Worm (Caenorhabditis elegans) whole organism, L4/young adult: ENCODE results near the gene ZC239.22.
"Not testable (repeated sequence)": the region's sequence is repeated elsewhere in the genome, so short reads cannot be mapped to it uniquely, and the experiment has no call there.

Experiments used
- W03F9.2 ChIP-seq: fragments of 150-350 bp; optimal IDR thresholded peaks from 2 replicates; lab custom pipeline; 2014; ENCODE audit warnings: missing biosample characterization, missing genetic modification characterization
- dao-5 ChIP-seq: sonication (generic microtip); optimal IDR thresholded peaks from 2 replicates; lab custom pipeline; 2016; ENCODE audit warnings: missing genotype, missing genetic modification characterization, moderate library complexity, missing compliant biosample characterization
- him-1 ChIP-seq: sonication (generic microtip); optimal IDR thresholded peaks from 2 replicates; lab custom pipeline; 2016; ENCODE audit warnings: missing genotype, missing genetic modification reagents, missing genetic modification characterization, missing compliant biosample characterization

ZC239.22 gene

ce11 chrII:3209251-3209650, 11.4 kb downstream of the ZC239.22 start, which contains the start of gene ZC239.6:
ZC239.6 (plus strand) TSS chrII:3209631.
- TF ChIP-seq W03F9.2 (no peak), him-1 (no peak), dao-5 (tag; lab: Kevin White, UChicago) (no peak)

ce11 chrII:3208679-3209078, 11.9 kb downstream of the ZC239.22 start, which contains the start of gene sdz-35:
sdz-35 (minus strand) TSS chrII:3208779.
- TF ChIP-seq dao-5 (tag; lab: Kevin White, UChicago) (no peak), W03F9.2 (no peak), him-1 (no peak)

ce11 chrII:3206423-3206989, 14.1 kb downstream of the ZC239.22 start, which contains the start of the genes ZC239.20 and ZC239.21:
ZC239.20 (minus strand) TSS chrII:3206523.
ZC239.21 (plus strand) TSS chrII:3206939.
- TF ChIP-seq W03F9.2: no peak
- TF ChIP-seq him-1: no peak
- TF ChIP-seq dao-5 (tag; lab: Kevin White, UChicago): no peak

- TF ChIP-seq dao-5 (tag; lab: Kevin White, UChicago) (no peak), W03F9.2 (no peak), him-1 (no peak)
These were observed 17.2 kb downstream of the ZC239.22 start, which contains the start of gene sri-50 for ce11 chrII:3203415-3203814. sri-50 (plus strand) TSS chrII:3203715.

- no peak for TF ChIP-seq dao-5 (tag; lab: Kevin White, UChicago)
- TF ChIP-seq W03F9.2: no peak
- TF ChIP-seq him-1: no peak
These were observed 18.1 kb downstream of the ZC239.22 start, which contains the start of gene sri-53 for ce11 chrII:3202519-3202918. sri-53 (minus strand) TSS chrII:3202619.

- TF ChIP-seq him-1; dao-5 (tag; lab: Kevin White, UChicago); W03F9.2: not testable (repeated sequence)
These were observed 19.4 kb downstream of the ZC239.22 start, which contains the start of gene sri-48 for ce11 chrII:3201242-3201641. sri-48 (minus strand) TSS chrII:3201342.

- no peak for TF ChIP-seq W03F9.2
- no peak for TF ChIP-seq dao-5 (tag; lab: Kevin White, UChicago)
- no peak for TF ChIP-seq him-1
These were observed 21.6 kb downstream of the ZC239.22 start, which contains the start of gene sri-51 for ce11 chrII:3198998-3199397. sri-51 (minus strand) TSS chrII:3199098.

- TF ChIP-seq W03F9.2: no peak
These were observed 23.7 kb downstream of the ZC239.22 start, which contains the start of gene gcy-15 for ce11 chrII:3196966-3197365. gcy-15 (minus strand) TSS chrII:3197066.

- TF ChIP-seq dao-5 (tag; lab: Kevin White, UChicago) (no peak), W03F9.2 (no peak), him-1 (no peak)
These were observed 24.9 kb downstream of the ZC239.22 start for ce11 chrII:3195739-3196138.

ce11 chrII:3191544-3191943, 29.1 kb downstream of the ZC239.22 start, which contains the start of gene Y27F2A.9:
Y27F2A.9 (minus strand) TSS chrII:3191644.
- TF ChIP-seq dao-5 (tag; lab: Kevin White, UChicago); W03F9.2; him-1: not testable (repeated sequence)

- not testable (repeated sequence) for TF ChIP-seq W03F9.2; dao-5 (tag; lab: Kevin White, UChicago); him-1
These were observed 31.6 kb downstream of the ZC239.22 start, which contains the start of gene Y27F2A.11 for ce11 chrII:3189038-3189437. Y27F2A.11 (plus strand) TSS chrII:3189338.

ce11 chrII:3185848-3186247, 34.8 kb downstream of the ZC239.22 start:
- TF ChIP-seq him-1: no peak
- TF ChIP-seq dao-5 (tag; lab: Kevin White, UChicago): no peak
- TF ChIP-seq W03F9.2: no peak

- TF ChIP-seq him-1; dao-5 (tag; lab: Kevin White, UChicago); W03F9.2: not testable (repeated sequence)
These were observed 35.8 kb downstream of the ZC239.22 start, which contains the start of gene sri-78 for ce11 chrII:3184858-3185257. sri-78 (plus strand) TSS chrII:3185158.

- TF ChIP-seq dao-5 (tag; lab: Kevin White, UChicago); him-1; W03F9.2: not testable (repeated sequence)
These were observed 37.3 kb downstream of the ZC239.22 start, which contains the start of the genes Y27F2A.6 and Y27F2A.8 for ce11 chrII:3183300-3183840. Y27F2A.6 (minus strand) TSS chrII:3183400. Y27F2A.8 (plus strand) TSS chrII:3183790.

ce11 chrII:3177663-3178062, 43.0 kb downstream of the ZC239.22 start, which contains the start of gene sri-40:
sri-40 (plus strand) TSS chrII:3177963.
- not testable (repeated sequence) for TF ChIP-seq him-1; W03F9.2; dao-5 (tag; lab: Kevin White, UChicago)
